Worm (Caenorhabditis elegans): Measurements from ENCODE around the gene aexr-2.

- TF ChIP-seq ztf-23 (GFP tag; IDR thresholded peaks at IDR 0.05) (no peak), ref-1 (GFP tag; conservative IDR thresholded peaks at IDR 0.05) (no peak), flt-1 (GFP tag; IDR thresholded peaks at IDR 0.05) (no peak), med-1 (GFP tag; optimal IDR thresholded peaks at IDR 0.05; ENCODE audit: insufficient read depth) (no peak)
Measured at ce11 chrX:6618712-6619111, 12.6 kb downstream of the aexr-2 start, which contains the start of gene kqt-1.
